Worm (Caenorhabditis elegans): ENCODE data around the gene F40G12.5.

Gene F40G12.5

ce11 chrV:14317204-14317603, 46.6 kb upstream of the F40G12.5 start:
- TF ChIP-seq efl-1 (optimal IDR thresholded peaks at IDR 0.05), result no peak
- peak in 1 of 2 experiments; percentile 2 for TF ChIP-seq efl-1 (GFP tag; optimal IDR thresholded peaks at IDR 0.05 in 1 of 2)
- no peak for TF ChIP-seq egl-13 (tag; optimal IDR thresholded peaks at IDR 0.05)
- TF ChIP-seq lin-14 (GFP tag; optimal IDR thresholded peaks at IDR 0.05), result peak; percentile 62
- TF ChIP-seq lsy-2 (tag; optimal IDR thresholded peaks at IDR 0.05), result peak in 1 of 2 experiments; percentile 23
- TF ChIP-seq zag-1 (tag; optimal IDR thresholded peaks at IDR 0.05), result no peak

DNA sequence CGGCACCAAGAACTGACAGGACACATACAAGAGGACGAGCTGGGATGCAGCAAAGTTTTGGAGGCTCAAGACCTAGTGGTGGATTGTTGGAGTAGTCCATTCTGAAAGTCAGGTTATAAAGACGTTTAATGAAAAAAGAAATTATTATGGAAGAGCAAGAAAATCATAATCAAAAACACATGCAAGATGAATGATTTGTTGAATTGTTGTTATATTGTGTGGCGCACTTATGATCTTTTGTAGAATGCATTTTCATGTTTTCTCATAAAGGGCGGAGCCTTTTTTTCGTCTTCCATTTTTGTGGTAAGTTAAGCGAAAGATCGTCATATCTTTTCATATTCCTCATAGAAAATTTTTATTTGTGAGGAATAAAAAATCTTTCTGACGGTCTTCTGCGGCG, 45.9 kb upstream of the F40G12.5 start, which contains the start of gene F47B8.2:
TSS of gene F47B8.2 (minus strand) at position 101 of the 400 bp plus-strand sequence.
- TF ChIP-seq ama-1 (optimal IDR thresholded peaks at IDR 0.05) (no peak), efl-3 (GFP tag; optimal IDR thresholded peaks at IDR 0.05) (no peak), pax-3 (tag; optimal IDR thresholded peaks at IDR 0.05) (no peak), lin-14 (GFP tag; optimal IDR thresholded peaks at IDR 0.05) (no peak), dsc-1 (tag; optimal IDR thresholded peaks at IDR 0.05) (no peak), C34B4.2 (tag; optimal IDR thresholded peaks at IDR 0.05) (no peak), irx-1 (tag; optimal IDR thresholded peaks at IDR 0.05) (no peak), snu-23 (GFP tag; optimal IDR thresholded peaks at IDR 0.05) (no peak), grh-1 (GFP tag; IDR thresholded peaks at IDR 0.05) (no peak), nhr-20 (tag; optimal IDR thresholded peaks at IDR 0.05) (no peak), lsy-2 (tag; optimal IDR thresholded peaks at IDR 0.05) (no peak), xbp-1 (tag; optimal IDR thresholded peaks at IDR 0.05) (no peak), sptf-1 (tag; optimal IDR thresholded peaks at IDR 0.05) (no peak), Y116A8C.19 (tag; optimal IDR thresholded peaks at IDR 0.05; ENCODE audit: borderline replicate concordance) (no peak)

ce11 chrV:14314236-14314635, 43.6 kb upstream of the F40G12.5 start, which contains the start of gene F47B8.1:
Gene F47B8.1, minus strand, starts transcription at chrV:14314336.
- no peak for TF ChIP-seq lsy-2 (tag; optimal IDR thresholded peaks at IDR 0.05)
- TF ChIP-seq nhr-85 (tag), result peak; percentile 16

ce11 chrV:14312695-14313094, 42.1 kb upstream of the F40G12.5 start, which contains the start of gene F14D7.8:
Gene F14D7.8, minus strand, starts transcription at chrV:14312795.
- TF ChIP-seq elt-3 (tag; optimal IDR thresholded peaks at IDR 0.05) (no peak), zag-1 (tag; optimal IDR thresholded peaks at IDR 0.05) (no peak), lin-13 (GFP tag; optimal IDR thresholded peaks at IDR 0.05) (no peak), nhr-20 (tag; optimal IDR thresholded peaks at IDR 0.05) (no peak), nhr-84 (tag; optimal IDR thresholded peaks at IDR 0.05) (no peak), lir-3 (tag; optimal IDR thresholded peaks at IDR 0.05; ENCODE audit: poor library complexity) (no peak), nhr-47 (tag; optimal IDR thresholded peaks at IDR 0.05) (no peak), nhr-19 (GFP tag; conservative IDR thresholded peaks at IDR 0.05) (no peak), mef-2 (tag; optimal IDR thresholded peaks at IDR 0.05) (no peak), mab-9 (GFP tag; IDR thresholded peaks at IDR 0.05) (no peak), egl-27 (tag; optimal IDR thresholded peaks at IDR 0.05) (no peak), fos-1 (tag; optimal IDR thresholded peaks at IDR 0.05) (no peak), isw-1 (GFP tag; IDR thresholded peaks at IDR 0.05) (no peak), ceh-8 (GFP tag; optimal IDR thresholded peaks at IDR 0.05) (no peak), fkh-8 (tag; optimal IDR thresholded peaks at IDR 0.05) (no peak), F16B12.6 (tag; optimal IDR thresholded peaks at IDR 0.05) (no peak)

DNA sequence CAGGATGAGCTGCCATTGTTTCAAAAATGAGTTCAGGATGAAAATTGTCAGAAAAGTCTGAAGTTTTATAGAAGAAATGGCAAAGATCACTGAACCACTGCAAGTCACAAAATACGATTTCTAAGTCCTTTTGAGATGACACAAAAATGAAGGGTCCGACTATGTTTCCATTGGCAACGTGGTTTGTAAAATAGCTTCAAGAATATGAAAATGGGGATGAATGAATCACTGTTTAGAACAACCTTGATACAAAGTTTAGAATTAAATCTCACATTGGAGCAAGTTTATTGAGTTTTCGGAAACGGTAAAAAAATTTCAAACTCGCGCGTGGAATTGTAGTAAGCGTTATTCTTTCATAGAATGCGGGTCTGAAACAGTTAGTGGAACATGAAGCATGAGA, 40.5 kb upstream of the F40G12.5 start, which contains the start of gene ddn-3:
TSS of gene ddn-3 (minus strand) at position 101 of the 400 bp plus-strand sequence.
- no peak for TF ChIP-seq mab-9 (GFP tag; IDR thresholded peaks at IDR 0.05)
- no peak for TF ChIP-seq nhr-20 (tag; optimal IDR thresholded peaks at IDR 0.05)
- TF ChIP-seq ets-5 (GFP tag; IDR thresholded peaks at IDR 0.05), result no peak
- no peak for TF ChIP-seq nhr-76 (tag; optimal IDR thresholded peaks at IDR 0.05)
- TF ChIP-seq isw-1 (GFP tag; IDR thresholded peaks at IDR 0.05), result no peak
- no peak for TF ChIP-seq nhr-71 (tag; optimal IDR thresholded peaks at IDR 0.05)
- no peak for TF ChIP-seq fos-1 (tag; optimal IDR thresholded peaks at IDR 0.05)
